Fruit fly (Drosophila melanogaster) whole organism, embryonic: ENCODE measurements around the gene CG13482.

ENCODE experiments used
- Bgb ChIP-seq: fragments of 200-800 bp; sonication (Bioruptor generic); IDR thresholded peaks from 2 replicates; pipeline ENCODE4 v1.3.6; 2022; ENCODE audit warnings: missing biosample characterization, missing genetic modification characterization; ENCODE audit not compliant: partially characterized antibody
- BtbVII ChIP-seq: fragments of 200-800 bp; sonication (Bioruptor generic); optimal IDR thresholded peaks from 3 replicates; lab custom pipeline; 2017; ENCODE audit warnings: missing biosample characterization, mild to moderate bottlenecking, missing genetic modification characterization
- CG12071 ChIP-seq: fragments of 200-800 bp; sonication (Bioruptor generic); optimal IDR thresholded peaks from 3 replicates; lab custom pipeline; 2018; ENCODE audit warnings: missing biosample characterization, mild to moderate bottlenecking, missing genetic modification characterization
- CG12155 ChIP-seq: fragments of 200-800 bp; sonication (Bioruptor generic); optimal IDR thresholded peaks from 3 replicates; lab custom pipeline; 2016; ENCODE audit warnings: missing biosample characterization, missing genetic modification characterization
- CG12942 ChIP-seq: fragments of 200-800 bp; sonication (Bioruptor generic); optimal IDR thresholded peaks from 3 replicates; lab custom pipeline; 2016; ENCODE audit warnings: missing biosample characterization, missing genetic modification characterization
- CG13424 ChIP-seq: fragments of 200-800 bp; sonication (Bioruptor generic); optimal IDR thresholded peaks from 2 replicates; lab custom pipeline; 2019; ENCODE audit warnings: missing biosample characterization, mild to moderate bottlenecking, missing genetic modification characterization, moderate library complexity
- CG14710 ChIP-seq: fragments of 200-800 bp; sonication (Bioruptor generic); optimal IDR thresholded peaks from 3 replicates; lab custom pipeline; 2019; ENCODE audit warnings: missing biosample characterization, mild to moderate bottlenecking, missing genetic modification characterization, moderate library complexity
- CG14860 ChIP-seq: fragments of 200-800 bp; sonication (Bioruptor generic); IDR thresholded peaks from 3 replicates; pipeline ENCODE4 v1.3.6; 2022; ENCODE audit warnings: missing biosample characterization, missing genetic modification characterization; ENCODE audit not compliant: partially characterized antibody
- CG16779 ChIP-seq: fragments of 200-800 bp; sonication (Bioruptor generic); IDR thresholded peaks from 2 replicates; pipeline ENCODE4 v1.3.6; 2022; ENCODE audit warnings: missing biosample characterization, missing genetic modification characterization
- CG17802 ChIP-seq: fragments of 200-800 bp; sonication (Bioruptor generic); optimal IDR thresholded peaks from 2 replicates; lab custom pipeline; 2018; ENCODE audit warnings: missing biosample characterization, mild to moderate bottlenecking, missing genetic modification characterization, moderate library complexity
- CG2120 ChIP-seq: fragments of 200-800 bp; sonication (Bioruptor generic); optimal IDR thresholded peaks from 3 replicates; lab custom pipeline; 2016; ENCODE audit warnings: missing biosample characterization, missing genetic modification characterization
- CG2129 ChIP-seq: fragments of 200-800 bp; sonication (Bioruptor generic); IDR thresholded peaks from 2 replicates; pipeline ENCODE4 v1.3.6; 2022; ENCODE audit warnings: missing biosample characterization, missing genetic modification characterization; ENCODE audit not compliant: partially characterized antibody
- CG30431 ChIP-seq: fragments of 200-800 bp; sonication (Bioruptor generic); optimal IDR thresholded peaks from 2 replicates; lab custom pipeline; 2017; ENCODE audit warnings: missing biosample characterization, missing genetic modification characterization
- CG31365 ChIP-seq: fragments of 200-800 bp; sonication (Bioruptor generic); optimal IDR thresholded peaks from 2 replicates; lab custom pipeline; 2018; ENCODE audit warnings: missing biosample characterization, mild to moderate bottlenecking, missing genetic modification characterization
- CG31441 ChIP-seq: fragments of 200-800 bp; sonication (Bioruptor generic); IDR thresholded peaks from 2 replicates; pipeline ENCODE4 v1.3.6; 2022; ENCODE audit warnings: missing biosample characterization, missing genetic modification characterization
- CG32767 ChIP-seq: fragments of 200-800 bp; sonication (Bioruptor generic); IDR thresholded peaks from 2 replicates; pipeline ENCODE4 v1.3.6; 2022; ENCODE audit warnings: missing biosample characterization, missing genetic modification characterization
- CG3281 ChIP-seq: fragments of 200-800 bp; sonication (Bioruptor generic); optimal IDR thresholded peaks from 3 replicates; lab custom pipeline; 2017; ENCODE audit warnings: missing biosample characterization, mild to moderate bottlenecking, missing genetic modification characterization
- CG3726 ChIP-seq: fragments of 200-800 bp; sonication (Bioruptor generic); IDR thresholded peaks from 3 replicates; pipeline ENCODE4, ENCODE4 v1.3.6; 2022; ENCODE audit warnings: missing biosample characterization, missing genetic modification characterization
- CG3838 ChIP-seq: fragments of 200-800 bp; sonication (Bioruptor generic); optimal IDR thresholded peaks from 3 replicates; lab custom pipeline; 2016; ENCODE audit warnings: missing biosample characterization, missing genetic modification characterization
- CG3995 ChIP-seq: fragments of 200-800 bp; sonication (Bioruptor generic); optimal IDR thresholded peaks from 3 replicates; lab custom pipeline; 2016; ENCODE audit warnings: missing biosample characterization, missing genetic modification characterization
- CG5180 ChIP-seq: fragments of 200-800 bp; sonication (Bioruptor generic); optimal IDR thresholded peaks from 3 replicates; lab custom pipeline; 2017; ENCODE audit warnings: missing biosample characterization, missing genetic modification characterization, mild to moderate bottlenecking, moderate library complexity, missing genetic modification reagents
- CG6854 ChIP-seq: fragments of 200-800 bp; sonication (Bioruptor generic); optimal IDR thresholded peaks from 3 replicates; lab custom pipeline; 2017; ENCODE audit warnings: missing biosample characterization, mild to moderate bottlenecking, missing genetic modification characterization
- CG7786 ChIP-seq: fragments of 200-800 bp; sonication (Bioruptor generic); optimal IDR thresholded peaks from 2 replicates; lab custom pipeline; 2016; ENCODE audit warnings: missing biosample characterization, missing genetic modification characterization
- CG7839 ChIP-seq: fragments of 200-800 bp; sonication (Bioruptor generic); optimal IDR thresholded peaks from 3 replicates; lab custom pipeline; 2018; ENCODE audit warnings: missing biosample characterization, mild to moderate bottlenecking, missing genetic modification characterization, moderate library complexity
- CG7928 ChIP-seq: fragments of 200-800 bp; sonication (Bioruptor generic); optimal IDR thresholded peaks from 2 replicates; lab custom pipeline; 2017; ENCODE audit warnings: missing biosample characterization, mild to moderate bottlenecking, missing genetic modification characterization
- CG7987 ChIP-seq: fragments of 200-800 bp; sonication (Bioruptor generic); optimal IDR thresholded peaks from 2 replicates; lab custom pipeline; 2018; ENCODE audit warnings: missing biosample characterization, mild to moderate bottlenecking, missing genetic modification characterization, moderate library complexity
- CG8089 ChIP-seq: fragments of 200-800 bp; sonication (Bioruptor generic); optimal IDR thresholded peaks from 3 replicates; lab custom pipeline; 2016; ENCODE audit warnings: missing biosample characterization, missing genetic modification characterization
- CG8944 ChIP-seq: fragments of 200-800 bp; sonication (Bioruptor generic); optimal IDR thresholded peaks from 3 replicates; lab custom pipeline; 2016; ENCODE audit warnings: missing biosample characterization, missing genetic modification characterization
- CTCF ChIP-seq: fragments of 200-800 bp; sonication (Bioruptor generic); optimal IDR thresholded peaks from 2 replicates; lab custom pipeline; 2017; ENCODE audit warnings: missing biosample characterization, mild to moderate bottlenecking, missing genetic modification characterization, moderate library complexity
- D19A ChIP-seq: fragments of 200-800 bp; optimal IDR thresholded peaks from 3 replicates; lab custom pipeline; 2019; ENCODE audit warnings: missing biosample characterization, mild to moderate bottlenecking, missing genetic modification characterization, moderate library complexity
- E2f2 ChIP-seq: fragments of 200-800 bp; sonication (Bioruptor generic); IDR thresholded peaks from 2 replicates; pipeline ENCODE4 v1.3.6; 2022; ENCODE audit warnings: missing biosample characterization, missing genetic modification characterization
- Hr39 ChIP-seq: fragments of >200 bp; optimal IDR thresholded peaks from 2 replicates; lab custom pipeline; 2017
- Lhr ChIP-seq: fragments of 200-800 bp; sonication (Bioruptor generic); optimal IDR thresholded peaks from 3 replicates; lab custom pipeline; 2017; ENCODE audit warnings: mild to moderate bottlenecking, missing biosample characterization, missing genetic modification reagents, missing genetic modification characterization
- Neu2 ChIP-seq: fragments of 200-800 bp; sonication (Bioruptor generic); optimal IDR thresholded peaks from 3 replicates; lab custom pipeline; 2016; ENCODE audit warnings: missing biosample characterization, missing genetic modification characterization, borderline replicate concordance
- Side ChIP-seq: fragments of 200-800 bp; sonication (Bioruptor generic); optimal IDR thresholded peaks from 2 replicates; lab custom pipeline; 2016; ENCODE audit warnings: missing biosample characterization, missing genetic modification characterization
- Xbp1 ChIP-seq: fragments of 200-800 bp; sonication (Bioruptor generic); optimal IDR thresholded peaks from 3 replicates; lab custom pipeline; 2016; ENCODE audit warnings: missing biosample characterization, mild to moderate bottlenecking, missing genetic modification characterization
- al ChIP-seq: fragments of 200-800 bp; sonication (Bioruptor generic); IDR thresholded peaks from 2 replicates; pipeline ENCODE4 v1.3.6; 2022; ENCODE audit warnings: missing biosample characterization, missing genetic modification characterization
- aop ChIP-seq: fragments of 200-800 bp; sonication (Bioruptor generic); IDR thresholded peaks from 2 replicates; pipeline ENCODE4 v1.3.6; 2022; ENCODE audit warnings: missing biosample characterization, missing genetic modification characterization
- bab2 ChIP-seq: fragments of 200-800 bp; sonication (Bioruptor generic); optimal IDR thresholded peaks from 2 replicates; lab custom pipeline; 2016; ENCODE audit warnings: missing biosample characterization, missing genetic modification characterization
- bcd ChIP-seq: fragments of 200-800 bp; sonication (Bioruptor generic); optimal IDR thresholded peaks from 2 replicates; lab custom pipeline; 2017; ENCODE audit warnings: missing biosample characterization, mild to moderate bottlenecking, missing genetic modification characterization
- chn ChIP-seq: fragments of 200-800 bp; sonication (Bioruptor generic); optimal IDR thresholded peaks from 2 replicates; lab custom pipeline; 2016; ENCODE audit warnings: missing biosample characterization, missing genetic modification characterization
- cwo ChIP-seq: fragments of 200-800 bp; sonication (Bioruptor generic); optimal IDR thresholded peaks from 3 replicates; lab custom pipeline; 2017; ENCODE audit warnings: missing biosample characterization, missing genetic modification characterization, mild to moderate bottlenecking, moderate library complexity, missing genetic modification reagents
- dan ChIP-seq: fragments of 200-800 bp; sonication (Bioruptor generic); IDR thresholded peaks from 2 replicates; pipeline ENCODE4 v1.3.6; 2022; ENCODE audit warnings: missing biosample characterization, missing genetic modification characterization
- en ChIP-seq: fragments of 200-800 bp; sonication (Bioruptor generic); optimal IDR thresholded peaks from 2 replicates; lab custom pipeline; 2016; ENCODE audit warnings: missing biosample characterization, missing genetic modification characterization
- exex ChIP-seq: fragments of 200-800 bp; sonication (Bioruptor generic); optimal IDR thresholded peaks from 4 replicates; lab custom pipeline; 2018; ENCODE audit warnings: missing biosample characterization, mild to moderate bottlenecking, missing genetic modification characterization, moderate library complexity
- gfzf ChIP-seq: fragments of 200-800 bp; sonication (Bioruptor generic); optimal IDR thresholded peaks from 2 replicates; lab custom pipeline; 2016; ENCODE audit warnings: missing biosample characterization, mild to moderate bottlenecking, missing genetic modification characterization, moderate library complexity
- grau ChIP-seq: fragments of 200-800 bp; optimal IDR thresholded peaks from 3 replicates; lab custom pipeline; 2019; ENCODE audit warnings: missing biosample characterization, mild to moderate bottlenecking, missing genetic modification characterization, moderate library complexity
- odd ChIP-seq: fragments of 200-800 bp; sonication (Bioruptor generic); optimal IDR thresholded peaks from 2 replicates; lab custom pipeline; 2017; ENCODE audit warnings: missing biosample characterization, mild to moderate bottlenecking, missing genetic modification characterization
- ro ChIP-seq: fragments of 200-800 bp; sonication (Bioruptor generic); IDR thresholded peaks from 2 replicates; pipeline ENCODE4 v1.3.6; 2022; ENCODE audit warnings: missing biosample characterization, missing genetic modification characterization
- run ChIP-seq: fragments of 200-800 bp; sonication (Bioruptor generic); optimal IDR thresholded peaks from 3 replicates; lab custom pipeline; 2018; ENCODE audit warnings: missing biosample characterization, mild to moderate bottlenecking, missing genetic modification characterization
- scrt ChIP-seq: fragments of 200-800 bp; sonication (Bioruptor generic); optimal IDR thresholded peaks from 2 replicates; lab custom pipeline; 2018; ENCODE audit warnings: missing biosample characterization, mild to moderate bottlenecking, missing genetic modification characterization, moderate library complexity

The CG13482 gene

DNA sequence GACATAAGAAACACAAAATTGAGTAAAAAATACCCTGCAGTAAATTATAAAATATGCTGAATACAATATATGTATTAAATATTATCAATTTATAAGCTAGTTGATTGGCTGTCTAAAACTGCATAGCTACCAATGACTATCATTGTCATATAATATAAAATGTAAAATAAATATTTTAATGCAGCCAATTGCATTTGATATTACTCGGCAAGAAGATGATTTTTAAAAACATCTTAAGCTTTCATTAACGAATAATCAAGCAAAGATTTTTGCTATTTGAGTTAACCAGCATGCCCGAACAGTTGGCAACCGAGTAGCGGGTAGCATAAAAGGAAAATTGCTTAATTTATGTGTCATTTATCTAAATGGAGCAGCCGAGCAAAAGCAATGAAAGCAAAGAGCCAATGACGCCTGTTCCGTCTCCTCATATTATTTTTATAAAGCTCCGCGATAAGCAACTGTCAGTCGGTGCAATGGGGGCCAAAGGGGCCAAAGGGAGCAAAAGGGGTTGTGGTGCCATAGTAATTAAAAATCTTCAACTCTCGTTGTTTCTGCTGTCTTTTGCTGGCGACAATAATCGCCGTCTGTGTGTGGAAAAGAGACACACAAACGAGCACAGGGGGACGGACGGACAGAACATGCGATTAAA, 34.1 kb downstream of the CG13482 start (continued):
- no peak for TF ChIP-seq E2f2 (GFP tag; lab: Robert Waterston, UW)
- TF ChIP-seq CG7987 (GFP tag; lab: Kevin White, UChicago), result no peak
- TF ChIP-seq CG8944 (GFP tag; lab: Kevin White, UChicago), result no peak
- no peak for TF ChIP-seq scrt (GFP tag; lab: Kevin White, UChicago)
- TF ChIP-seq CG16779, result no peak
- TF ChIP-seq Neu2 (GFP tag; lab: Kevin White, UChicago), result no peak
- no peak for TF ChIP-seq BtbVII (GFP tag; lab: Kevin White, UChicago)
- TF ChIP-seq Xbp1 (GFP tag; lab: Kevin White, UChicago), result peak; percentile 42
- TF ChIP-seq Lhr (GFP tag; lab: Kevin White, UChicago), result no peak
- TF ChIP-seq grau (tag; lab: Kevin White, UChicago), result peak; percentile 67
- TF ChIP-seq CG13424 (tag; lab: Kevin White, UChicago), result peak; percentile 55
- TF ChIP-seq en (GFP tag; lab: Kevin White, UChicago), result no peak
- no peak for TF ChIP-seq CG6854 (GFP tag; lab: Kevin White, UChicago)
- no peak for TF ChIP-seq CTCF (GFP tag; lab: Kevin White, UChicago)
- no peak for TF ChIP-seq exex (tag; lab: Kevin White, UChicago)
- TF ChIP-seq Bgb (GFP tag; lab: Robert Waterston, UW), result no peak
- TF ChIP-seq ro (GFP tag; lab: Robert Waterston, UW), result no peak
- TF ChIP-seq CG31365 (tag; lab: Kevin White, UChicago), result no peak
- no peak for TF ChIP-seq CG17802
- peak; percentile 2 for TF ChIP-seq CG12942 (GFP tag; lab: Kevin White, UChicago)
- TF ChIP-seq al (GFP tag; lab: Robert Waterston, UW), result no peak
- no peak for TF ChIP-seq CG14860
- TF ChIP-seq CG7928 (GFP tag; lab: Kevin White, UChicago), result no peak
- no peak for TF ChIP-seq CG12071 (GFP tag; lab: Kevin White, UChicago)
- peak; percentile 23; the same call in 1 of the 2 replicates for TF ChIP-seq CG32767
- TF ChIP-seq bab2 (GFP tag; lab: Kevin White, UChicago), result no peak
- TF ChIP-seq CG14710 (tag; lab: Kevin White, UChicago), result peak; percentile 29
- TF ChIP-seq CG12155 (GFP tag; lab: Kevin White, UChicago), result no peak
- no peak for TF ChIP-seq CG2129 (GFP tag; lab: Robert Waterston, UW)
- no peak for TF ChIP-seq dan (GFP tag; lab: Robert Waterston, UW)
- no peak for TF ChIP-seq CG7786 (GFP tag; lab: Kevin White, UChicago)
- no peak for TF ChIP-seq gfzf
- TF ChIP-seq D19A, result peak; percentile 75
- no peak for TF ChIP-seq cwo
- TF ChIP-seq Side, result no peak
- TF ChIP-seq CG5180 (GFP tag; lab: Kevin White, UChicago), result no peak
- TF ChIP-seq aop (GFP tag; lab: Robert Waterston, UW), result no peak
- no peak for TF ChIP-seq CG3995
- no peak for TF ChIP-seq CG3838 (GFP tag; lab: Kevin White, UChicago)
- TF ChIP-seq run (tag; lab: Kevin White, UChicago), result no peak
- no peak for TF ChIP-seq bcd (GFP tag; lab: Kevin White, UChicago)
- no peak for TF ChIP-seq chn (GFP tag; lab: Kevin White, UChicago)
- TF ChIP-seq CG30431 (GFP tag; lab: Kevin White, UChicago), result no peak
- no peak for TF ChIP-seq CG3281 (GFP tag; lab: Kevin White, UChicago)
- TF ChIP-seq CG31441 (GFP tag; lab: Robert Waterston, UW), result peak; percentile 70
- TF ChIP-seq odd (GFP tag; lab: Kevin White, UChicago), result no peak
- peak; percentile 67 for TF ChIP-seq CG7839 (tag; lab: Kevin White, UChicago)
- TF ChIP-seq CG2120, result peak; percentile 3
- no peak for TF ChIP-seq Hr39
- no peak for TF ChIP-seq CG8089
- no peak for TF ChIP-seq CG3726 (GFP tag; lab: Robert Waterston, UW)
